Worm (Caenorhabditis elegans) whole organism, young adult: ENCODE results near the gene Y43B11AL.1.

Experiments
- B0035.1 ChIP-seq: sonication (generic microtip); optimal IDR thresholded peaks from 2 replicates; lab custom pipeline; 2016; ENCODE audit warnings: missing genetic modification characterization, mild to moderate bottlenecking, missing compliant biosample characterization, missing genotype, missing genetic modification reagents
- F22D6.2 ChIP-seq: sonication (generic microtip); optimal IDR thresholded peaks from 2 replicates; lab custom pipeline; 2016; ENCODE audit warnings: mild to moderate bottlenecking, missing genetic modification characterization, missing compliant biosample characterization
- F37B4.10 ChIP-seq: fragments of 200-800 bp; sonication (Bioruptor generic); IDR thresholded peaks from 2 replicates; pipeline ENCODE4 v1.3.6; 2022; ENCODE audit warnings: missing genetic modification characterization, missing compliant biosample characterization
- F52B5.7 ChIP-seq: sonication (generic microtip); optimal IDR thresholded peaks from 2 replicates; lab custom pipeline; 2016; ENCODE audit warnings: mild to moderate bottlenecking, missing genetic modification characterization, missing compliant biosample characterization
- K12H6.12 ChIP-seq: fragments of 200-800 bp; sonication (Bioruptor generic); optimal IDR thresholded peaks from 2 replicates; lab custom pipeline; 2018; ENCODE audit warnings: mild to moderate bottlenecking, missing genetic modification characterization, missing compliant biosample characterization
- T07F8.4 ChIP-seq: sonication (generic microtip); optimal IDR thresholded peaks from 2 replicates; lab custom pipeline; 2016; ENCODE audit warnings: mild to moderate bottlenecking, missing genetic modification characterization, moderate library complexity, missing compliant biosample characterization
- Y53G8AR.9 ChIP-seq: fragments of 200-800 bp; sonication (Bioruptor generic); conservative IDR thresholded peaks from 2 replicates; pipeline ENCODE4 v1.3.6; 2022; ENCODE audit warnings: missing genetic modification reagents, missing genetic modification characterization, missing compliant biosample characterization
- aptf-2 ChIP-seq: fragments of 200-800 bp; sonication (Bioruptor generic); conservative IDR thresholded peaks from 2 replicates; pipeline ENCODE4 v1.3.6; 2022; ENCODE audit warnings: missing genetic modification reagents, missing genetic modification characterization, missing compliant biosample characterization
- attf-5 ChIP-seq: fragments of 200-800 bp; sonication (Bioruptor generic); optimal IDR thresholded peaks from 2 replicates; lab custom pipeline; 2018; ENCODE audit warnings: mild to moderate bottlenecking, missing genetic modification characterization, missing compliant biosample characterization
- bed-1 ChIP-seq: fragments of 200-800 bp; sonication (Bioruptor generic); IDR thresholded peaks from 2 replicates; pipeline ENCODE4 v1.3.6; 2022; ENCODE audit warnings: missing genetic modification reagents, missing genetic modification characterization, missing compliant biosample characterization
- ccch-3 ChIP-seq: fragments of 200-800 bp; sonication (Bioruptor generic); optimal IDR thresholded peaks from 2 replicates; lab custom pipeline; 2018; ENCODE audit warnings: mild to moderate bottlenecking, missing genetic modification characterization, missing compliant biosample characterization
- cebp-1 ChIP-seq, 2 experiments: fragments of 200-800 bp in 1 of 2; sonication (Bioruptor generic) in 1 of 2; sonication (generic microtip) in 1 of 2; IDR thresholded peaks in 1 of 2; optimal IDR thresholded peaks in 1 of 2; 2 replicates each; pipeline versions ENCODE4 v1.3.6 to Lab custom; 2017 to 2022; ENCODE audit warnings: missing compliant biosample characterization in 2 of 2, missing genetic modification characterization in 2 of 2, mild to moderate bottlenecking in 1 of 2, missing genetic modification reagents in 1 of 2, moderate library complexity in 1 of 2
- cebp-2 ChIP-seq: fragments of 200-800 bp; sonication (Bioruptor generic); IDR thresholded peaks from 2 replicates; pipeline ENCODE4 v1.3.6; 2022; ENCODE audit warnings: missing genetic modification characterization, missing compliant biosample characterization
- ceh-100 ChIP-seq: fragments of 200-800 bp; sonication (Bioruptor generic); IDR thresholded peaks from 2 replicates; pipeline ENCODE4 v1.3.6; 2022; ENCODE audit warnings: missing genetic modification reagents, missing genetic modification characterization, missing compliant biosample characterization
- ceh-79 ChIP-seq: sonication (generic microtip); optimal IDR thresholded peaks from 2 replicates; lab custom pipeline; 2017; ENCODE audit warnings: mild to moderate bottlenecking, missing genetic modification characterization, missing compliant biosample characterization
- chd-7 ChIP-seq: sonication (generic microtip); optimal IDR thresholded peaks from 2 replicates; lab custom pipeline; 2016; ENCODE audit warnings: mild to moderate bottlenecking, missing genetic modification characterization, moderate library complexity, missing compliant biosample characterization
- dpff-1 ChIP-seq: sonication (generic microtip); optimal IDR thresholded peaks from 2 replicates; lab custom pipeline; 2017; ENCODE audit warnings: mild to moderate bottlenecking, missing genetic modification characterization, missing compliant biosample characterization
- dpl-1 ChIP-seq: fragments of 150-350 bp; optimal IDR thresholded peaks from 2 replicates; lab custom pipeline; 2014; ENCODE audit warnings: missing biosample characterization, missing genetic modification reagents, missing genetic modification characterization
- egl-18 ChIP-seq: fragments of 200-800 bp; sonication (Bioruptor generic); IDR thresholded peaks from 2 replicates; pipeline ENCODE4 v1.3.6; 2022; ENCODE audit warnings: missing genetic modification reagents, missing genetic modification characterization, missing compliant biosample characterization
- egl-44 ChIP-seq: fragments of 200-800 bp; sonication (Bioruptor generic); IDR thresholded peaks from 2 replicates; pipeline ENCODE4 v1.3.6; 2022; ENCODE audit warnings: missing genetic modification reagents, missing genetic modification characterization, missing compliant biosample characterization
- egrh-3 ChIP-seq: fragments of 200-800 bp; sonication (Bioruptor generic); IDR thresholded peaks from 2 replicates; pipeline ENCODE4 v1.3.6; 2022; ENCODE audit warnings: missing genetic modification reagents, missing genetic modification characterization, missing compliant biosample characterization
- ekl-4 ChIP-seq: fragments of 200-800 bp; sonication (Bioruptor generic); IDR thresholded peaks from 2 replicates; pipeline ENCODE4 v1.3.6; 2022; ENCODE audit warnings: missing genetic modification reagents, missing genetic modification characterization, missing compliant biosample characterization
- hrde-1 ChIP-seq: sonication (generic microtip); optimal IDR thresholded peaks from 2 replicates; lab custom pipeline; 2016; ENCODE audit warnings: missing genetic modification characterization, mild to moderate bottlenecking, missing compliant biosample characterization, moderate library complexity, missing genotype, missing genetic modification reagents, borderline replicate concordance
- hsf-1 ChIP-seq: fragments of 200-800 bp; sonication (Bioruptor generic); IDR thresholded peaks from 2 replicates; pipeline ENCODE4 v1.3.6; 2022; ENCODE audit warnings: missing genetic modification reagents, missing genetic modification characterization, missing compliant biosample characterization
- lin-35 ChIP-seq, 3 experiments: fragments of 150-350 bp in 2 of 3; sonication (generic microtip) in 1 of 3; optimal IDR thresholded peaks; 2 replicates each; lab custom pipeline; 2014 to 2018; ENCODE audit warnings: missing biosample characterization in 3 of 3, missing genetic modification characterization in 3 of 3, missing genetic modification reagents in 3 of 3
- lin-54 ChIP-seq: fragments of 200-800 bp; sonication (Bioruptor generic); optimal IDR thresholded peaks from 2 replicates; lab custom pipeline; 2018; ENCODE audit warnings: mild to moderate bottlenecking, missing genetic modification characterization, missing compliant biosample characterization
- madf-3 ChIP-seq: fragments of 200-800 bp; sonication (Bioruptor generic); IDR thresholded peaks from 2 replicates; pipeline ENCODE4 v1.3.6; 2022; ENCODE audit warnings: missing genetic modification reagents, missing genetic modification characterization, missing compliant biosample characterization
- nfya-1 ChIP-seq: sonication (generic microtip); optimal IDR thresholded peaks from 2 replicates; lab custom pipeline; 2017; ENCODE audit warnings: antibody characterized with exemption, missing compliant biosample characterization, missing genetic modification characterization, borderline replicate concordance; ENCODE audit not compliant: insufficient read depth
- nfya-2 ChIP-seq: fragments of 200-800 bp; sonication (Bioruptor generic); IDR thresholded peaks from 2 replicates; pipeline ENCODE4 v1.3.6; 2022; ENCODE audit warnings: missing genetic modification reagents, missing genetic modification characterization, missing compliant biosample characterization
- nhr-179 ChIP-seq: sonication (generic microtip); optimal IDR thresholded peaks from 2 replicates; lab custom pipeline; 2016; ENCODE audit warnings: mild to moderate bottlenecking, missing genetic modification characterization, missing compliant biosample characterization
- nhr-27 ChIP-seq: fragments of 200-800 bp; sonication (Bioruptor generic); optimal IDR thresholded peaks from 2 replicates; lab custom pipeline; 2018; ENCODE audit warnings: mild to moderate bottlenecking, missing genetic modification characterization, moderate library complexity, missing compliant biosample characterization
- repo-1 ChIP-seq: sonication (generic microtip); optimal IDR thresholded peaks from 2 replicates; lab custom pipeline; 2017; ENCODE audit warnings: mild to moderate bottlenecking, missing genetic modification characterization, missing compliant biosample characterization
- snpc-1.3 ChIP-seq: sonication (generic microtip); optimal IDR thresholded peaks from 2 replicates; lab custom pipeline; 2017; ENCODE audit warnings: missing genetic modification characterization, mild to moderate bottlenecking, missing compliant biosample characterization, antibody characterized with exemption, moderate library complexity, missing genotype, missing genetic modification reagents; ENCODE audit not compliant: insufficient read depth
- snpc-3.4 ChIP-seq: sonication (generic microtip); optimal IDR thresholded peaks from 2 replicates; lab custom pipeline; 2017; ENCODE audit warnings: missing genetic modification characterization, mild to moderate bottlenecking, missing compliant biosample characterization, antibody characterized with exemption, moderate library complexity, missing genotype, missing genetic modification reagents
- xnd-1 ChIP-seq: sonication (generic microtip); optimal IDR thresholded peaks from 2 replicates; lab custom pipeline; 2016; ENCODE audit warnings: missing genotype, missing genetic modification reagents, missing genetic modification characterization, missing compliant biosample characterization

Gene Y43B11AL.1

ce11 chrIV:7062697-7063096 lies 2.4 kb upstream of the Y43B11AL.1 start:
- no peak for TF ChIP-seq hrde-1
- TF ChIP-seq, all 124 proteins: peak for 0

ce11 chrIV:7067446-7067845 lies 2.3 kb downstream of the Y43B11AL.1 start:
- TF ChIP-seq T07F8.4 (tag; lab: Kevin White, UChicago) (no peak), chd-7 (tag; lab: Kevin White, UChicago) (no peak), Y53G8AR.9 (no peak), attf-5 (GFP tag; lab: Kevin White, UChicago) (no peak), cebp-1 (GFP tag; IDR thresholded peaks at IDR 0.05; lab: Robert Waterston, UW) (no peak), cebp-1 (tag; optimal IDR thresholded peaks at IDR 0.05; lab: Kevin White, UChicago) (no peak), K12H6.12 (tag; lab: Kevin White, UChicago) (no peak), aptf-2 (no peak), madf-3 (GFP tag; lab: Robert Waterston, UW) (no peak), snpc-3.4 (tag; lab: Kevin White, UChicago) (no peak), cebp-2 (no peak), dpff-1 (tag; lab: Kevin White, UChicago) (no peak), nfya-2 (no peak), F22D6.2 (tag; lab: Kevin White, UChicago) (no peak), hsf-1 (GFP tag; lab: Robert Waterston, UW) (no peak), F52B5.7 (no peak), nfya-1 (tag; lab: Kevin White, UChicago) (no peak), egl-44 (GFP tag; lab: Robert Waterston, UW) (no peak), ceh-79 (tag; lab: Kevin White, UChicago) (no peak)

ce11 chrIV:7072110-7072509 lies 7.0 kb downstream of the Y43B11AL.1 start, which contains the start of gene srg-48:
Gene srg-48 (plus strand): TSS chrIV:7072410.
- TF ChIP-seq madf-3 (GFP tag; lab: Robert Waterston, UW), result no peak
- TF ChIP-seq nhr-179, result no peak
- no peak for TF ChIP-seq hrde-1
- TF ChIP-seq chd-7 (tag; lab: Kevin White, UChicago), result no peak
- no peak for TF ChIP-seq ccch-3 (GFP tag; lab: Kevin White, UChicago)
- no peak for TF ChIP-seq snpc-1.3
- no peak for TF ChIP-seq bed-1 (GFP tag; lab: Robert Waterston, UW)
- no peak for TF ChIP-seq nhr-27 (tag; lab: Kevin White, UChicago)
- TF ChIP-seq ekl-4 (GFP tag; lab: Robert Waterston, UW), result no peak
- TF ChIP-seq lin-54 (GFP tag; lab: Kevin White, UChicago), result no peak
- no peak for TF ChIP-seq F37B4.10 (GFP tag; lab: Robert Waterston, UW)
- TF ChIP-seq dpl-1 (GFP tag; lab: Kevin White, UChicago), result no peak
- TF ChIP-seq B0035.1 (tag; lab: Kevin White, UChicago), result no peak
- TF ChIP-seq egl-18 (GFP tag; lab: Robert Waterston, UW), result no peak
- no peak for TF ChIP-seq xnd-1 (tag; lab: Kevin White, UChicago)
- no peak for TF ChIP-seq egrh-3 (GFP tag; lab: Robert Waterston, UW)
- TF ChIP-seq ceh-100 (GFP tag; lab: Robert Waterston, UW), result no peak
- TF ChIP-seq lin-35 (GFP tag; optimal IDR thresholded peaks at IDR 0.05; lab: Kevin White, UChicago), result no peak
- TF ChIP-seq repo-1 (tag; lab: Kevin White, UChicago), result no peak
- TF ChIP-seq Y53G8AR.9, result no peak
